Fruit fly (Drosophila melanogaster) whole organism: ENCODE measurements around the gene Srp9.

Experiments
- CG8478 ChIP-seq: fragments of >200 bp; optimal IDR thresholded peaks from 2 replicates; lab custom pipeline; 2018; ENCODE audit warnings: inconsistent platforms
- Dll ChIP-seq: fragments of >200 bp; optimal IDR thresholded peaks from 2 replicates; lab custom pipeline; 2017
- EcR ChIP-seq, 2 experiments: fragments of >200 bp; optimal IDR thresholded peaks; 2 replicates each; lab custom pipeline; 2017; ENCODE audit warnings: missing biosample characterization in 2 of 2, missing genetic modification characterization in 2 of 2, missing genetic modification reagents in 2 of 2
- pan ChIP-seq: fragments of >200 bp; optimal IDR thresholded peaks from 2 replicates; lab custom pipeline; 2017
- psq ChIP-seq: fragments of >200 bp; optimal IDR thresholded peaks from 2 replicates; lab custom pipeline; 2017
- usp ChIP-seq: fragments of >200 bp; optimal IDR thresholded peaks from 2 replicates; lab custom pipeline; 2017; ENCODE audit warnings: missing biosample characterization, missing genetic modification characterization, mixed read lengths

Srp9 gene

DNA sequence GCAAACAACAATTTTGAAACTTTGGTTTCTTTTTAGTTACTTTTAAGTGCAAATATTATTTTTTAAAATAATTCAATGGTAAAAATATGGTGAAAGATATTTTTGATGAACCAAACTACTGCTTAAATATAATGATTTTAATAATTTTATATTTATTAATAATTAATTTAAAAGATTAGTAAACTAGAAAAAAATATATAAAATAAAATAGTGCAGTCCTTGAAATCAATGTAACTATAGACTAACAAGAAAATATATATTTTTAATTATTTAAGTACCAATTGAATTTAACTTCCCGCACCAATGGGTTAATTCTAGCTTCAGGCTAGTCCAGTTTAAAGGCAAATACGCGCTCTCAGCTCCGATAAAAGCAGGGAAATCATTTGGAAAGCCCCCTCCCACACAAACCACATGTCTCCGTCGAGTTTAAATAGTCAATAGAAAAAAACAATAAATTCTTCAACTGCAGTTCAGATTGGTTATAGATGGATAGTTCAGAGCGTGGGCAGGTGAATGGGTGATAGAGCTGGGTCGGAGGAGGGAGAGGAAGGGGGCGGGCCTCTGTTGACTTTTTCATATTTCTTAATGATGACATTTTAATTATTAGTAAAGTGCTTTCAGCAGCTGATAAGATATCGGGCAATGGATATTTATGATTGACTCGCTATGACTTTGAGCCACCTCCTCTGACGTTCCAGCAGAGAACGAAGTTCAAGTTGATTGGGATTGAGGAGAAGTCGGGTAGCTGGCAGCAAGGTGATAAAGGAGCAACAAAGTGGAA, 26.0 kb downstream of the Srp9 start:
- TF ChIP-seq CG8478 (lab: Kevin White, UChicago) (no peak), EcR (GFP tag; optimal IDR thresholded peaks at IDR 0.05; lab: Kevin White, UChicago) (no peak), psq (lab: Kevin White, UChicago) (no peak), usp (GFP tag; lab: Kevin White, UChicago) (no peak), Dll (lab: Kevin White, UChicago) (no peak), pan (lab: Kevin White, UChicago) (no peak)

DNA sequence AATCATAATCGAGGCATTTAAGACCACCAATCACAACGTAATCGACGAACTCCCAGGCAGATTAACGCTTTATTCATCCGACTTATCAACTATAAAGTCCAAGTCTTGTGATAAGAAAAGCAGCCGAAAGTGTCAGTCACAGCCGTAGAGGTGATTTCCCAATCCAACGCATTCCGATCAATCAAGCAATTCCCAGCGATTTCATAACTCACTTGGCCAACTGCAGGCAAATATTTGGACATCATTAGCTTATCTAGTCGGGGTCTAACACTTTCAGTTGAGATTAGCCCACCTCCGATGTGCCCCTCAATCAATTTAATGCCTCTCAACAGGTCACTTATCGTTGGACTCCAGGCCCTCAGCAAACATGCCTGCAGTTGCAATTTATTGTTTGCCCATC, 26.8 kb downstream of the Srp9 start:
- TF ChIP-seq CG8478 (lab: Kevin White, UChicago) (no peak), EcR (GFP tag; optimal IDR thresholded peaks at IDR 0.05; lab: Kevin White, UChicago) (no peak), Dll (lab: Kevin White, UChicago) (no peak), pan (lab: Kevin White, UChicago) (no peak), psq (lab: Kevin White, UChicago) (no peak), usp (GFP tag; lab: Kevin White, UChicago) (no peak)

DNA sequence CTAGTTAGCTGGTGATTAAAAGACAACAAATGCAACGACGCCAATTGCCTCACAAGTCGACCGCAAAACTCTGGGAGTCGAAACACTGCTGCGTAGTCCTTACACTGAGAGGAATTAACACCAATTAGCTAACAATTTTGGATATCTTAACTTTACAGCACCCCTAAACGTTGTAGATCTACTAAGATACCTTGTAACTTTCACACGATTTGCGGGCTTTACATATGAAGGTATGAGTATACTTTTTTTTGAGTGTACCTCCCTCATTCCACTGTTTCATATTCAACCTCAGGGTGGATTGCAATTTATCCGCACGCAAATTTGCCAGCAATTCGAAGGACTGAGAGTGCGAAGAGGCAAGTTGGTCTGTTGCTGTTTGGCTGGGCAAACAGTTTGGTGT, 27.4 kb downstream of the Srp9 start:
- TF ChIP-seq EcR (GFP tag; optimal IDR thresholded peaks at IDR 0.05; lab: Kevin White, UChicago) (no peak), psq (lab: Kevin White, UChicago) (no peak), Dll (lab: Kevin White, UChicago) (no peak), CG8478 (lab: Kevin White, UChicago) (no peak), usp (GFP tag; lab: Kevin White, UChicago) (no peak), pan (lab: Kevin White, UChicago) (no peak)

DNA sequence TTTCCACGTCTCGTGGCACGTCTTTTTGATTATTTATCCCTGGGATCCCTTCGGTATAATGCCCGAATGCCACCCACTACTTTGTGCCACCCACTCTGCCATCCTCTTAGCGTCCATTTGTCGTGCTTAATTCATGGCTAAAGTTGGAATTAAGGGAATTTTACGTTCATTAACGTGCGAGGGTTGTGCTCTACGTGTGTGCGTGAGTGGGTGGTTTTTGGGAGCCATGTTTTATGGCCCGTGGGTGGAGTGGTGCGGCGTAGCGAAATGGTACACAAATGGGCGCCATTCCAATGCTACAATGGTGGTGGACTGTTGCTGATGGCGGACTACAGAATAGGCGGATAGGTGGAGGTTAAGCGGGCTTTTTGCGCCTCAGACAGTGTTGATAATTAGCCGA, 31.0 kb downstream of the Srp9 start:
- no peak for TF ChIP-seq usp (GFP tag; lab: Kevin White, UChicago)
- TF ChIP-seq Dll (lab: Kevin White, UChicago) = no peak
- TF ChIP-seq EcR (GFP tag; optimal IDR thresholded peaks at IDR 0.05; lab: Kevin White, UChicago) = no peak
- no peak for TF ChIP-seq pan (lab: Kevin White, UChicago)
- no peak for TF ChIP-seq CG8478 (lab: Kevin White, UChicago)
- TF ChIP-seq psq (lab: Kevin White, UChicago) = no peak

DNA sequence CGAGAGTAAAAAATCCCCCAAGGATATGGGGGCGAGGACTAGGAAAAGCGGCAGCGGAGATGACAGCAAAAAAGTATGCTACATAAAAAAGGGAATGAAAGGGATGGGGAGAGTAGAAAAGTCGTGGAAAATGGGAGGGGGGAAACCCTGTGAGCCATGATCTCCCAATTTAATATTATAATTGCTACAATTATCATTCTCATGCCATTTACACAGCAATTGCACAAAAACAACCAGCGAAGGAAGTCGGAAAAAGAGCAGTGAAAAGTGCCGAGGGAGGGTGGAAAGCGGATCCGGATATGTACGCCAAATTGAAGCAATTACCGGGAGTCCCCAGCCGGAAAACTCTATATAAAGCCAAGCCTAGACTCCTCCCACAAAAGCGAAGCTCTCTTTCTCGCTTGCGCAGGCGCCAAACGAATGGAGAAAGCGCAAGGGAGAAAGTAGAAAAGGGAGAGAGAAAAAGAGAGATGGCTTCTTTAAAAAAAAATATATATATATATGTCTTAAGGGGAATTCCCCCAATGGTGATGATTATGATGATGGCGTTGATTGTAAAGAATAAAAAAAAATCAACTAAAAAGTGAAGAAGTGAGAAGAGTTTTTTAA, 32.4 kb downstream of the Srp9 start:
- no peak for TF ChIP-seq EcR (GFP tag; optimal IDR thresholded peaks at IDR 0.05; lab: Kevin White, UChicago)
- no peak for TF ChIP-seq psq (lab: Kevin White, UChicago)
- TF ChIP-seq CG8478 (lab: Kevin White, UChicago) = no peak
- no peak for TF ChIP-seq pan (lab: Kevin White, UChicago)
- no peak for TF ChIP-seq usp (GFP tag; lab: Kevin White, UChicago)
- TF ChIP-seq Dll (lab: Kevin White, UChicago) = no peak

DNA sequence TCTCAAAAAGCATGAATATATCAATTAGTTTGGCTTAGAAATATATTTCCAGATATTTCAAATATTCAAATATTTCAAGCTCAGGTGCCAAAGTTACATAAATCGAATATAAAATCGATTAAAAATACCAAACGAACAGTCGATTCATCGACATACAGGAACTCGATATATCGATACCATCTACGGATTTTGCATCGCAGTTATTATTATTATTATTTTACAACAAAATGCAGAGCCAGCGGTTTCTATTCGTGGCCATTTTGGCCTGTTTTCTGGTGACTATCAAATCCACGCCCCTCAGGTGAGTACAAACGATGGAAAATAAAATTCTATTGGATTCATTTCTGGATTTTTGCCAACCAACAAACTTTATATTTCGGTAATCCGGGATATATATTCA, 34.3 kb downstream of the Srp9 start, which contains the start of gene RNaseX25:
TSS of gene RNaseX25 (plus strand) at position 147 of the 400 bp plus-strand sequence.
- TF ChIP-seq CG8478 (lab: Kevin White, UChicago) (no peak), pan (lab: Kevin White, UChicago) (no peak), usp (GFP tag; lab: Kevin White, UChicago) (no peak), psq (lab: Kevin White, UChicago) (no peak), EcR (GFP tag; optimal IDR thresholded peaks at IDR 0.05; lab: Kevin White, UChicago) (no peak), Dll (lab: Kevin White, UChicago) (no peak)

DNA sequence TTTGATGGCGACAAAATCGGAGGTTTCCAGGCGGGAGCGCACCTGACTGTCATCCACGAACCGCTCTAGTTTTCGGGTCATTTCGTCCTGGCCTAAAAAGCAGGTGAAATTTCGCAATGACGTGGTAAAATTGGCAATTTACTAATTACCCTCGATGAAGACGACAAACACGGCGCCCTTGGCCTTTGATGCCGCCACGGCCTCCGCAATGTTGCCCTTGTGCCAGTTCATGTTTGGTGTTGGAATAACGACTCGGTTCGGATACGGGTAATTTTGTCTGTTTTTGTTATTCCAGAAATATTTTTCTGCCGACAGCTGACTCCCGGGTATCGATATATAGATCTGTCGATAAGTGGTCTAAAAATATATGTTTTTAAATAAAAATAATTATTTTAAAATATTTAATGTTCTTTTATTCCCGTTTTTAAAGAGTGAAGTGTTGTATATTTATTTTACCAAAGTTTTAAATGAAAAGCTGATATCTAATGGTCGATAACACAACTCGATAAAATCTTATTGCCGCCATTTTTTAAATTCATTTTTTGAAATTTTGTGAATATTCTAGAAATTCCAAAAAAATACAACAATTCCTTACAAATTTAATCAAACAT, 38.6 kb downstream of the Srp9 start, which contains the start of gene CG8042:
TSS of gene CG8042 (minus strand) at position 321 of the 611 bp plus-strand sequence.
- TF ChIP-seq usp (GFP tag; lab: Kevin White, UChicago) (no peak), psq (lab: Kevin White, UChicago) (no peak), Dll (lab: Kevin White, UChicago) (no peak), EcR (GFP tag; optimal IDR thresholded peaks at IDR 0.05; lab: Kevin White, UChicago) (no peak), pan (lab: Kevin White, UChicago) (no peak), CG8478 (lab: Kevin White, UChicago) (no peak)

DNA sequence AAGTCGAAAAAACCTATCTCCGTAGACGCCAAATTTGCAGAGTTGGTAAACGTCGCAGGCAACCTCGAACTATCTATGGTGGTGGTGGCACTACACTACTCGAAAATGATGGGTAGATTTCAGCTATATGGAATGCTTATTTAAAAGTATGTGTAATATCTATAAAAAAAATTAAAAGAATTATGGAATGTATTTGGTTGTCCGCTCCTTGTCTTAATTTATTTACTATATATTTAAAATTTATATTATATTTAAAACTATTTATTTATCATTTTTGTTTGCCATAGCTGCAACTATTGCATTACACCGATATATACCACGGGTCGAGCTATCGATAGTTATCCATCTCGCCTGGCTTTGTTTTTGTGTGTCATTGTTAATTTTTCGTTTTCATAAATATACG, 39.9 kb downstream of the Srp9 start, which contains the start of the genes HP4 and CG8209:
TSS of gene HP4 (minus strand) at position 74 of the 403 bp plus-strand sequence.
TSS of gene CG8209 (plus strand) at position 326 of the 403 bp plus-strand sequence.
- TF ChIP-seq Dll (lab: Kevin White, UChicago) = no peak
- no peak for TF ChIP-seq psq (lab: Kevin White, UChicago)
- TF ChIP-seq pan (lab: Kevin White, UChicago) = no peak
- no peak for TF ChIP-seq CG8478 (lab: Kevin White, UChicago)
- no peak for TF ChIP-seq usp (GFP tag; lab: Kevin White, UChicago)
- no peak for TF ChIP-seq EcR (GFP tag; optimal IDR thresholded peaks at IDR 0.05; lab: Kevin White, UChicago)

DNA sequence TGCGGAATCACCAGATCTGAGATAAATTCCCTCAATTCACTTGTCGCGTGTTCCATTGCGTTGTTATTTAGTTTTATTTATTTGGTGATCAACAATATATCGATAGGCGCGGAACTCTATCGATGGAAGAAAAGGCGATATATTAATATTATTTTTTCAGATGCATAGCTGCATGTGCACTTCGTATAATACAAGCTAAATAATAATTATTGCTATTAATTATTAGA, 42.3 kb downstream of the Srp9 start, which contains the start of gene Pop4:
TSS of gene Pop4 (minus strand) at position 101 of the 227 bp plus-strand sequence.
- TF ChIP-seq usp (GFP tag; lab: Kevin White, UChicago) (no peak), psq (lab: Kevin White, UChicago) (no peak)

DNA sequence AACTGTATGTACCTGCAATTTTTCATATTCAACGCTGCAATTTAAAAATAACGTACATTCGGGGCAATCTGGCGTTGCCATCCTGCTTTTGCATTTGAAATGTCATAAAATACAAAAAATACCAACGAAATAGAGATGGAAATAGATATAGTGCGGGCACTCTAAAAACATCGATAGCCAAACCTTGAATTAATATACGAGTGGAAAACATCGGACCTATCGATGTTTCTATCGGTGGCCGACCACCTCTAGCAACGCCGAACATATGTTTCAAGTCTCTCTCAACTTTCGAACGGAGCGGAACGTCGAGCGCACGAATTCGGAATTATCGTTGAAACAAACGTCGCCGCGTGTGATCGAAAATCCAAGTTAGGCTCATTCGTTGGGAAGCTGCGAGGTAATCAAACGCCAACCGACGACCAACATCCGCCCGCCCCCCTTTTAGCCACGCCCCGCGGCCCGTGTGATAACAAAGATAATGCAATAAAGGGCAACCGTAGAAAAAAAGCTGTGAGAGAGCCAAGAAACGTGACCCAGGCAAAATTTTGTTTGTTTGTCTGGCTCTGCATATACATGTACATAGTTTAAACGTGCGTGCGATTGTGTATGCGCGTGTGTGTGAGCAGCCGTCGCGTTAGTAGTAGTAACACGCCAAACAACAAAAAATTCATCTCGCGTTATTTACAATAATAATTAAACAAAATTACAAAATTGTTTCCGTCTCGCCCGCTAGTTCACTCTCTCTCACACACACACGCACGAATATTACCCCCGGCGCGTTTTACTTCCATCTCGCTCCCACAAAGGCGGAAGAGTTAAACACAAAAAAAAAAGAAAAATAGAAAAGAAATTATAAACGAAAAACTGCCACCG, 42.8 kb downstream of the Srp9 start, which contains the start of gene nmo:
TSS of gene nmo (plus strand) at position 270 of the 873 bp plus-strand sequence.
- TF ChIP-seq usp (GFP tag; lab: Kevin White, UChicago) (no peak), pan (lab: Kevin White, UChicago) (no peak), EcR (GFP tag; optimal IDR thresholded peaks at IDR 0.05; lab: Kevin White, UChicago) (no peak), CG8478 (lab: Kevin White, UChicago) (no peak)
